Worm (Caenorhabditis elegans): ENCODE data around the gene hlh-3.

Gene hlh-3

DNA sequence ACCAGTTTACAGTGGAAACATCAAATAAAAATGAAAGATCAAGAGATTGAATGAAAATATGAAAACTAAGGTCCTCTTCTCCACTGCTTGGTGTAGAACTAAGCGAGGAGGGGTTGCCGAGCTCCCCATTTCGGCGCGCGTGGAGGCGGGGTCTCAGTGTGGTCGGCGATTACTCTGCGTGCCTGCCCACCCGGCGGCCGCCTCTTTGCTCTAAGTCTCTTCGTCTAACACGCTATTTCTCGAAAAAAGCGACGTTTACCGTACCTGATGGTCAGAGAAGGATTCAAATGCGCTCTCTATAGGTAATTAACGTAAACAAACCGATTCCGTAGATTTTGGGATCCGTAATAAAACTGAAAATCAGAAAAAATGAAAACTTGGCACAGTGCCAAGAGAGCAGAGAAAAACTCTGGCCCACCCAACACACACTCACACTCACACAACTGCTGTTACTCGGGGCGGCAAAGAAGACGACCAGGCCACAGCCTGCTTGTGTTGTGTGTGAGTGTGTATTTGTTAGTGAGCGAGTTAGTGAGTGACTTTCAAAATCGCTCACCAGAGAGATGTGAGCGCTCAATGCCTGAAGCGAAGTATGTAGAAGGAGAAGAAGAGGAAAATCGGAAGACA lies 24.7 kb upstream of the hlh-3 start (continued):
- TF ChIP-seq K12H6.12 (tag; optimal IDR thresholded peaks at IDR 0.05) (peak; percentile 75), snpc-4 (GFP tag; optimal IDR thresholded peaks at IDR 0.05) (no peak), snpc-4 (tag; optimal IDR thresholded peaks at IDR 0.05) (peak; percentile 5 to 55 (median 36)), ceh-27 (GFP tag; optimal IDR thresholded peaks at IDR 0.05) (peak; percentile 64), hmg-1.2 (GFP tag; IDR thresholded peaks at IDR 0.05) (peak; percentile 81), nhr-27 (tag; optimal IDR thresholded peaks at IDR 0.05) (no peak), hmg-20 (GFP tag; IDR thresholded peaks at IDR 0.05) (no peak), F33H1.4 (GFP tag; IDR thresholded peaks at IDR 0.05) (0 out of 2 replicates have a peak, but pooled peaks have one; percentile 18), rec-8 (tag; optimal IDR thresholded peaks at IDR 0.05) (no peak)

DNA sequence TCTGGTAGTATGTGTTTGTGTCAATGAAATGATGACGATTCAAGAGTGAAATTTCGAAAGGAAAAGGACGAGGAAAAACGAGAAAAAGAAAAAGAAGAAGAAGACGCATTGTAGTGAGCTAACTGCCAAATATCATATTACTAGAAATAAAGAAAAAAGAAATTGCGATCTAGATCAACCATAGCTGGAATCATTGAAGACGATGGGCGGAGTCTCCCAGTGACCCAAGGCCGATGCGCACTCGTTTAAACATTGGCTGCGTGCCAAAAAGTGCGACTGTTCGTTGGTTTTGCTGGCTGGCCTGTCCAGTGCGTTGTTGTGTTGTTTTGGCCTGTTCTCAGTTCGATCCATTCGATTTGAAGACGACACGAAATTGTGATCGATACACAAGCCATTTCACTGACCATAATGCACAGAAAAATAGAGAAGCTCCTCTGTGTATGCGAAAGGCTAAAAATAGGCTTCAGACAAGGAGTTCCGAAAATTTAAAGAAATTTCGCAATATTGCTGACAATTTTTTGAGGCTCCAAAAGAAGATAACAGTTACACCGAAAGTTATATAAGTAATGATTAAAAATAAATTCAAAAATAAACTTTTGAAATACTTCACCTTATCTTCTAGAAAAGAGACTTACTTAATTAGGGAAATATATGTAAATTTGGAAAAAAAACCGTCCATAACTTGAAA lies 24.0 kb upstream of the hlh-3 start:
- TF ChIP-seq F10E7.11 (tag; optimal IDR thresholded peaks at IDR 0.05), result no peak
- no peak for TF ChIP-seq snpc-4 (GFP tag; optimal IDR thresholded peaks at IDR 0.05)
- TF ChIP-seq snpc-4 (tag; optimal IDR thresholded peaks at IDR 0.05), result no peak
- TF ChIP-seq F37B4.10 (GFP tag; IDR thresholded peaks at IDR 0.05), result 0 out of 2 replicates have a peak, but pooled peaks have one; percentile 27
- no peak for TF ChIP-seq lsy-27 (tag; optimal IDR thresholded peaks at IDR 0.05; ENCODE audit: borderline replicate concordance, insufficient read depth)
- peak; percentile 61; the same call in 1 of the 2 replicates for TF ChIP-seq cebp-1 (GFP tag; IDR thresholded peaks at IDR 0.05)
- peak; percentile 91 for TF ChIP-seq cebp-1 (tag; optimal IDR thresholded peaks at IDR 0.05)
- no peak for TF ChIP-seq mcd-1 (GFP tag; IDR thresholded peaks at IDR 0.05)
- TF ChIP-seq D2030.7 (GFP tag; IDR thresholded peaks at IDR 0.05), result no peak
- TF ChIP-seq F55B11.4 (tag; optimal IDR thresholded peaks at IDR 0.05; ENCODE audit: borderline replicate concordance, insufficient read depth), result no peak

DNA sequence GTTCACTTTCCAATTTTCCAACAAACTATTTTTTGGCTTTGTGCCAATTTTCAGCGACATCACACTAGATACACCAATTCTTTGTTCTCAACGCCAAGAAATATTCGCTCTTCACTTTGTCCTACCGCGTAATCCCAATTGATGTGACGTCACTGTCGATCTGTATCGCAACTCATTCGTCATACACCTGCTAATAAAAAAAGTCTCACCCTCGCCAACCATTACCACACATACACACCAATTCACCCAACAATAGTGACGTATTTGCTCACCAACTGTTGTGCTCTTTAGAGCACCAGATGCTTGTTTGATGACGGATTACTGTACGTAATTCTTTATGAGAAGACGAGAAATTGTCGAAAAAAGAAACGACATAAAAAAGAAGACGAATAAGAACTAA lies 23.1 kb upstream of the hlh-3 start:
- TF ChIP-seq Y53G8AR.9 (GFP tag; conservative IDR thresholded peaks at IDR 0.05), result 0 out of 2 replicates have a peak, but pooled peaks have one; percentile 56
- no peak for TF ChIP-seq ZK185.1 (tag; optimal IDR thresholded peaks at IDR 0.05; ENCODE audit: poor library complexity, severe bottlenecking)

DNA sequence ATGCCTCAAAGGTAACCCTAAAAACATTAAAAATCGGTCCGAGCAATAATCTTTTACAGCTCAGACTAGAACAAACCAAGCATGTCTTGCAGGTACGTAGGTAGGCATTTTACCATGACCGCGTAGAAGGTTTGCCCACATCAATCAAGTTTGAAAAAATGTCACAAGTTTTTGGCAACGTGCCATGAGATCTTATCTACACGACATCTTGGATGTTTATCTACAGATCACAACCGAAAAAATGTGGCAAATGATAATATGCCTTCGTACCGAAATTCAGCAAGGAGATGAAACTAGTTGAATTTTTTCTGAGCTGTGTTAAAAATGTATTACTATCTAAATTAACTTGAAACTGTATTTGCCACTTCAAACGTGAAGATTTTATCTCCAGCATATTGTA lies 22.0 kb upstream of the hlh-3 start:
- no peak for TF ChIP-seq rcor-1 (GFP tag; IDR thresholded peaks at IDR 0.05)
- no peak for TF ChIP-seq Y56A3A.18 (GFP tag; IDR thresholded peaks at IDR 0.05)
- TF ChIP-seq F49E8.2 (tag; optimal IDR thresholded peaks at IDR 0.05; ENCODE audit: insufficient read depth), result no peak
- TF ChIP-seq mel-28 (tag; optimal IDR thresholded peaks at IDR 0.05; ENCODE audit: borderline replicate concordance), result no peak
- TF ChIP-seq D2030.7 (GFP tag; IDR thresholded peaks at IDR 0.05), result no peak
- no peak for TF ChIP-seq ceh-40 (GFP tag; IDR thresholded peaks at IDR 0.05)
- no peak for TF ChIP-seq zim-3 (tag; optimal IDR thresholded peaks at IDR 0.05)
- no peak for TF ChIP-seq sea-2 (GFP tag; IDR thresholded peaks at IDR 0.05)
- no peak for TF ChIP-seq ceh-100 (GFP tag; IDR thresholded peaks at IDR 0.05)
- no peak for TF ChIP-seq nhr-80 (tag; optimal IDR thresholded peaks at IDR 0.05)
- TF ChIP-seq mes-4 (tag; optimal IDR thresholded peaks at IDR 0.05), result no peak
- TF ChIP-seq bed-2 (GFP tag; IDR thresholded peaks at IDR 0.05), result no peak
- TF ChIP-seq snpc-4 (GFP tag; optimal IDR thresholded peaks at IDR 0.05), result no peak
- TF ChIP-seq snpc-4 (tag; optimal IDR thresholded peaks at IDR 0.05), result no peak

DNA sequence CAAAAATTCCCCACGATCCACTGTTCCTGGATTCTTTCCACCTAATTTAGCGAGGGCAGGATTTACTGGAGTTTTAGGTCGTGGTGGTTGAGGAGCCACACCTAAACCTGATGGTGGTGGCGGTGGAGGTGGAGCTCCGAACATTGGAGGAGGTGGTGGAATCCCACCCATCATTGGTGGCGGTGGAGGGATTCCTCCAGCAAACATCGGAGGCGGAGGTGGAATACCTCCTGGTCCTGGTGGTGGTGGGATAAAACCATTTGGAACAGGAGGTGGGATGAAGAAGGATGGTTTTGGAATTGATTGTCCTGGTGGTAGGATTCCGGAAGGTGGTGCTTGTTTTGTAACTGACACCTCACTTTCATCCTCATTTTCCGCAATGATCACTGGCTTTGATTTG lies 16.6 kb upstream of the hlh-3 start:
- TF ChIP-seq mcd-1 (GFP tag; IDR thresholded peaks at IDR 0.05), result 0 out of 2 replicates have a peak, but pooled peaks have one; percentile 23
- TF ChIP-seq madf-3 (GFP tag; IDR thresholded peaks at IDR 0.05), result 0 out of 2 replicates have a peak, but pooled peaks have one; percentile 19
- TF ChIP-seq zfh-2 (GFP tag; conservative IDR thresholded peaks at IDR 0.05), result peak; percentile 75
- no peak for TF ChIP-seq F22D6.2 (tag; optimal IDR thresholded peaks at IDR 0.05)
